Worm (Caenorhabditis elegans) whole organism, L3 larva: Measurements from ENCODE around the gene mlt-3.

Experiments used
- elt-3 ChIP-seq, 3 experiments: fragments of 150-350 bp in 1 of 3; sonication (generic microtip) in 2 of 3; optimal IDR thresholded peaks; 2 replicates in 2 of 3; 4 replicates in 1 of 3; lab custom pipeline; 2014 to 2017; ENCODE audit warnings: missing biosample characterization in 3 of 3, missing genetic modification characterization in 3 of 3
- nhr-12 ChIP-seq: fragments of 150-350 bp; optimal IDR thresholded peaks from 2 replicates; lab custom pipeline; 2014; ENCODE audit warnings: missing biosample characterization, missing genetic modification characterization
- ztf-11 ChIP-seq: fragments of 150-350 bp; optimal IDR thresholded peaks from 2 replicates; lab custom pipeline; 2014; ENCODE audit warnings: missing biosample characterization, missing genetic modification characterization

DNA sequence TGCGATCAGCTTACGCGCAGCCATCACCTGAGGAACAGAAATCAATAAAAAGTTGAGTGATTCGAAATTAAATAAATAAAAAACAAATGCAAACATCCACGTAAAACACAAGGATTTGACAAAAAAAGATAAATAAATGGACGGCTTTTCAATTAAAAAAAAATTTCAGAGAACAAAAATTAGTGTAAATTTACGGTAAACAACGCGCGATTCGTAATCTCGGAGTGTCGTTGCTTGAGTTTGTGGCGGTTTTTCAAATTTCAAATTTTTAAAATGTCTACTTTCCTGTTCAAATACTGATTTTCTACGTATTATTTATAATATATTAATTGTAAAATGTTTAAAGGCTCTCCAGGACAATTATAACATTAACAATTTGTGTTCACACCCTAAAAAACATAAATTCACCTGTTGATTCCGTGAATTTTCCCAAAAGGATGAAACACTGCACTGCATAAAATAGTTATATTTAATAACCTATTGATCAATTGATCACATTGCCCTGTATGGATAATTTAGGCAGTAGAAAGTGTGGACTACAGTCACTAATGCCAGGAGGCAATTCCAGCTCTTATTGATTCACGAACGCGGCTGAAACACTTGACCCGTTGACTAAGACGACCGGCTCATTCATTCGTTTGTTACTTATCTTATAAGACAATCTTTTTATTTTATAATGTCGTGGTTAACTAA, 17.8 kb downstream of the mlt-3 start, which contains the start of the genes marb-1 and F35G2.3:
- no peak for TF ChIP-seq elt-3 (tag; optimal IDR thresholded peaks at IDR 0.05; lab: Kevin White, UChicago)
- no peak for TF ChIP-seq nhr-12 (tag; lab: Kevin White, UChicago)
- TF ChIP-seq ztf-11 (tag; lab: Kevin White, UChicago) = no peak
